Fruit fly (Drosophila melanogaster) whole organism, embryonic: ENCODE measurements around the gene aru.

Experiments used
- Ada2b ChIP-seq: fragments of 200-800 bp; sonication (Bioruptor generic); IDR thresholded peaks from 2 replicates; pipeline ENCODE4 v1.3.6; 2022; ENCODE audit warnings: missing biosample characterization, missing genetic modification characterization
- BtbVII ChIP-seq: fragments of 200-800 bp; sonication (Bioruptor generic); optimal IDR thresholded peaks from 3 replicates; lab custom pipeline; 2017; ENCODE audit warnings: missing biosample characterization, mild to moderate bottlenecking, missing genetic modification characterization
- CG10543 ChIP-seq: fragments of 200-800 bp; sonication (Bioruptor generic); optimal IDR thresholded peaks from 3 replicates; lab custom pipeline; 2017; ENCODE audit warnings: missing biosample characterization, mild to moderate bottlenecking, missing genetic modification characterization, moderate library complexity
- CG10654 ChIP-seq: fragments of 200-800 bp; sonication (Bioruptor generic); optimal IDR thresholded peaks from 2 replicates; lab custom pipeline; 2016; ENCODE audit warnings: missing biosample characterization, missing genetic modification characterization
- CG11093 ChIP-seq: fragments of 200-800 bp; sonication (Bioruptor generic); IDR thresholded peaks from 3 replicates; pipeline ENCODE4 v1.3.6; 2022; ENCODE audit warnings: missing biosample characterization, missing genetic modification characterization
- CG11695 ChIP-seq: fragments of 200-800 bp; sonication (Bioruptor generic); IDR thresholded peaks from 3 replicates; pipeline ENCODE4 v1.3.6; 2022; ENCODE audit warnings: missing biosample characterization, missing genetic modification characterization
- CG12744 ChIP-seq: fragments of 200-800 bp; sonication (Bioruptor generic); optimal IDR thresholded peaks from 2 replicates; lab custom pipeline; 2016; ENCODE audit warnings: missing biosample characterization, missing genetic modification characterization
- CG12769 ChIP-seq: fragments of 200-800 bp; sonication (Bioruptor generic); optimal IDR thresholded peaks from 2 replicates; lab custom pipeline; 2019; ENCODE audit warnings: missing biosample characterization, mild to moderate bottlenecking, missing genetic modification characterization, moderate library complexity
- CG13424 ChIP-seq: fragments of 200-800 bp; sonication (Bioruptor generic); optimal IDR thresholded peaks from 2 replicates; lab custom pipeline; 2019; ENCODE audit warnings: missing biosample characterization, mild to moderate bottlenecking, missing genetic modification characterization, moderate library complexity
- CG14965 ChIP-seq: fragments of 200-800 bp; sonication (Bioruptor generic); optimal IDR thresholded peaks from 2 replicates; lab custom pipeline; 2016; ENCODE audit warnings: missing biosample characterization, missing genetic modification characterization, borderline replicate concordance
- CG15696 ChIP-seq: fragments of 200-800 bp; sonication (Bioruptor generic); optimal IDR thresholded peaks from 2 replicates; lab custom pipeline; 2019; ENCODE audit warnings: missing biosample characterization, mild to moderate bottlenecking, missing genetic modification characterization, moderate library complexity
- CG17186 ChIP-seq: fragments of 200-800 bp; sonication (Bioruptor generic); optimal IDR thresholded peaks from 3 replicates; lab custom pipeline; 2017; ENCODE audit warnings: missing biosample characterization, missing genetic modification reagents, missing genetic modification characterization
- CG2116 ChIP-seq: fragments of 200-800 bp; sonication (Bioruptor generic); optimal IDR thresholded peaks from 3 replicates; lab custom pipeline; 2018; ENCODE audit warnings: missing biosample characterization, mild to moderate bottlenecking, missing genetic modification characterization
- CG2202 ChIP-seq: fragments of 200-800 bp; sonication (Bioruptor generic); optimal IDR thresholded peaks from 2 replicates; lab custom pipeline; 2018; ENCODE audit warnings: missing biosample characterization, mild to moderate bottlenecking, missing genetic modification characterization
- CG30403 ChIP-seq: fragments of 200-800 bp; sonication (Bioruptor generic); optimal IDR thresholded peaks from 3 replicates; lab custom pipeline; 2016; ENCODE audit warnings: missing biosample characterization, missing genetic modification characterization
- CG31365 ChIP-seq: fragments of 200-800 bp; sonication (Bioruptor generic); optimal IDR thresholded peaks from 2 replicates; lab custom pipeline; 2018; ENCODE audit warnings: missing biosample characterization, mild to moderate bottlenecking, missing genetic modification characterization
- CG3995 ChIP-seq: fragments of 200-800 bp; sonication (Bioruptor generic); optimal IDR thresholded peaks from 3 replicates; lab custom pipeline; 2016; ENCODE audit warnings: missing biosample characterization, missing genetic modification characterization
- CG5180 ChIP-seq: fragments of 200-800 bp; sonication (Bioruptor generic); optimal IDR thresholded peaks from 3 replicates; lab custom pipeline; 2017; ENCODE audit warnings: missing biosample characterization, missing genetic modification characterization, mild to moderate bottlenecking, moderate library complexity, missing genetic modification reagents
- CG7556 ChIP-seq: fragments of 200-800 bp; sonication (Bioruptor generic); optimal IDR thresholded peaks from 2 replicates; lab custom pipeline; 2017; ENCODE audit warnings: missing biosample characterization, mild to moderate bottlenecking, missing genetic modification characterization
- CG7963 ChIP-seq: fragments of 200-800 bp; sonication (Bioruptor generic); IDR thresholded peaks from 3 replicates; pipeline ENCODE4 v1.3.6; 2022; ENCODE audit warnings: missing biosample characterization, missing genetic modification characterization; ENCODE audit not compliant: partially characterized antibody
- CG8281 ChIP-seq: fragments of 200-800 bp; sonication (Bioruptor generic); optimal IDR thresholded peaks from 2 replicates; lab custom pipeline; 2018; ENCODE audit warnings: missing biosample characterization, mild to moderate bottlenecking, missing genetic modification characterization, moderate library complexity
- CkIIα-i1 ChIP-seq: fragments of 200-800 bp; sonication (Bioruptor generic); IDR thresholded peaks from 2 replicates; pipeline ENCODE4 v1.3.6; 2022; ENCODE audit warnings: missing biosample characterization, missing genetic modification characterization
- D19B ChIP-seq: fragments of 200-800 bp; sonication (Bioruptor generic); optimal IDR thresholded peaks from 2 replicates; lab custom pipeline; 2017; ENCODE audit warnings: missing biosample characterization, mild to moderate bottlenecking, missing genetic modification characterization
- Dad ChIP-seq: fragments of 200-800 bp; sonication (Bioruptor generic); optimal IDR thresholded peaks from 3 replicates; lab custom pipeline; 2016; ENCODE audit warnings: missing biosample characterization, missing genetic modification characterization
- Fer2 ChIP-seq: fragments of 200-800 bp; sonication (Bioruptor generic); optimal IDR thresholded peaks from 2 replicates; lab custom pipeline; 2018; ENCODE audit warnings: missing biosample characterization, mild to moderate bottlenecking, missing genetic modification characterization, moderate library complexity
- Hr78 ChIP-seq, 2 experiments: fragments of 200-800 bp in 1 of 2; fragments of >200 bp in 1 of 2; sonication (Bioruptor generic) in 1 of 2; optimal IDR thresholded peaks; 2 replicates each; lab custom pipeline; 2017 to 2019; ENCODE audit warnings: missing biosample characterization in 2 of 2, missing genetic modification characterization in 2 of 2, mild to moderate bottlenecking in 1 of 2, moderate library complexity in 1 of 2
- NC2β ChIP-seq: fragments of 200-800 bp; sonication (Bioruptor generic); optimal IDR thresholded peaks from 2 replicates; lab custom pipeline; 2016; ENCODE audit warnings: missing biosample characterization, missing genetic modification characterization
- Oaz ChIP-seq: fragments of 200-800 bp; sonication (Bioruptor generic); IDR thresholded peaks from 2 replicates; pipeline ENCODE4 v1.3.6; 2022; ENCODE audit warnings: missing biosample characterization, missing genetic modification characterization
- Optix ChIP-seq: fragments of 200-800 bp; sonication (Bioruptor generic); IDR thresholded peaks from 3 replicates; pipeline ENCODE4 v1.3.6; 2022; ENCODE audit warnings: missing biosample characterization, missing genetic modification characterization
- Pdp1 ChIP-seq, 2 experiments: fragments of 200-800 bp; sonication (Bioruptor generic); optimal IDR thresholded peaks; 3 replicates each; lab custom pipeline; 2016; ENCODE audit warnings: missing biosample characterization in 2 of 2, missing genetic modification characterization in 2 of 2, mild to moderate bottlenecking in 1 of 2, moderate library complexity in 1 of 2
- Xrp1 ChIP-seq: fragments of 200-800 bp; sonication (Bioruptor generic); IDR thresholded peaks from 2 replicates; pipeline ENCODE4 v1.3.6; 2022; ENCODE audit warnings: missing biosample characterization, missing genetic modification characterization
- aop ChIP-seq: fragments of 200-800 bp; sonication (Bioruptor generic); IDR thresholded peaks from 2 replicates; pipeline ENCODE4 v1.3.6; 2022; ENCODE audit warnings: missing biosample characterization, missing genetic modification characterization
- az2 ChIP-seq: fragments of 200-800 bp; sonication (Bioruptor generic); optimal IDR thresholded peaks from 3 replicates; lab custom pipeline; 2016; ENCODE audit warnings: missing biosample characterization, missing genetic modification characterization
- btn ChIP-seq: fragments of 200-800 bp; sonication (Bioruptor generic); optimal IDR thresholded peaks from 2 replicates; lab custom pipeline; 2016; ENCODE audit warnings: missing biosample characterization, missing genetic modification characterization
- cad ChIP-seq: fragments of >200 bp; optimal IDR thresholded peaks from 2 replicates; lab custom pipeline; 2017; ENCODE audit warnings: missing biosample characterization, missing genetic modification characterization
- dpn ChIP-seq, 2 experiments: fragments of 200-800 bp; sonication (Bioruptor generic); optimal IDR thresholded peaks; 3 replicates each; lab custom pipeline; 2016; ENCODE audit warnings: missing biosample characterization in 2 of 2, missing genetic modification characterization in 2 of 2
- dysf ChIP-seq: fragments of 200-800 bp; sonication (Bioruptor generic); IDR thresholded peaks from 3 replicates; pipeline ENCODE4 v1.3.6; 2022; ENCODE audit warnings: missing biosample characterization, missing genetic modification characterization
- ftz-f1 ChIP-seq: fragments of 200-800 bp; sonication (Bioruptor generic); optimal IDR thresholded peaks from 2 replicates; lab custom pipeline; 2016; ENCODE audit warnings: missing biosample characterization, missing genetic modification characterization
- gfzf ChIP-seq: fragments of 200-800 bp; sonication (Bioruptor generic); optimal IDR thresholded peaks from 2 replicates; lab custom pipeline; 2016; ENCODE audit warnings: missing biosample characterization, mild to moderate bottlenecking, missing genetic modification characterization, moderate library complexity
- lmd ChIP-seq: fragments of 200-800 bp; sonication (Bioruptor generic); IDR thresholded peaks from 2 replicates; pipeline ENCODE4 v1.3.6; 2022; ENCODE audit warnings: missing biosample characterization, missing genetic modification characterization
- luna ChIP-seq: fragments of 200-800 bp; sonication (Bioruptor generic); optimal IDR thresholded peaks from 2 replicates; lab custom pipeline; 2016; ENCODE audit warnings: missing biosample characterization, missing genetic modification characterization
- org-1 ChIP-seq: fragments of 200-800 bp; sonication (Bioruptor generic); optimal IDR thresholded peaks from 2 replicates; lab custom pipeline; 2017; ENCODE audit warnings: missing biosample characterization, missing genetic modification characterization
- pho ChIP-seq: fragments of 200-800 bp; sonication (Bioruptor generic); optimal IDR thresholded peaks from 2 replicates; lab custom pipeline; 2016; ENCODE audit warnings: missing biosample characterization, missing genetic modification characterization
- ro ChIP-seq: fragments of 200-800 bp; sonication (Bioruptor generic); IDR thresholded peaks from 2 replicates; pipeline ENCODE4 v1.3.6; 2022; ENCODE audit warnings: missing biosample characterization, missing genetic modification characterization
- sc ChIP-seq, 3 experiments: fragments of >200 bp in 2 of 3; fragments of 200-800 bp in 1 of 3; sonication (Bioruptor generic) in 1 of 3; optimal IDR thresholded peaks; 2 replicates in 2 of 3; 3 replicates in 1 of 3; lab custom pipeline; 2017; ENCODE audit warnings: mild to moderate bottlenecking in 1 of 3, missing biosample characterization in 1 of 3, missing genetic modification characterization in 1 of 3, missing genetic modification reagents in 1 of 3
- slbo ChIP-seq: fragments of 200-800 bp; sonication (Bioruptor generic); IDR thresholded peaks from 2 replicates; pipeline ENCODE4 v1.3.6; 2022; ENCODE audit warnings: missing biosample characterization, missing genetic modification characterization
- slou ChIP-seq: fragments of 200-800 bp; sonication (Bioruptor generic); optimal IDR thresholded peaks from 3 replicates; lab custom pipeline; 2016; ENCODE audit warnings: missing biosample characterization, missing genetic modification characterization
- stc ChIP-seq: fragments of 200-800 bp; sonication (Bioruptor generic); IDR thresholded peaks from 2 replicates; pipeline ENCODE4 v1.3.6; 2022; ENCODE audit warnings: missing biosample characterization, missing genetic modification characterization
- wdn ChIP-seq: fragments of 200-800 bp; sonication (Bioruptor generic); IDR thresholded peaks from 2 replicates; pipeline ENCODE4 v1.3.6; 2022; ENCODE audit warnings: missing biosample characterization, missing genetic modification characterization

The aru gene

dm6 chr2L:845341-846004 is 22.7 kb downstream of the aru start (continued):
- TF ChIP-seq CG7556 (GFP tag; lab: Kevin White, UChicago) (peak; percentile 82), Hr78 (GFP tag; optimal IDR thresholded peaks at IDR 0.05; lab: Kevin White, UChicago) (peak in 1 of 2 experiments; percentile 26), pho (GFP tag; lab: Kevin White, UChicago) (peak; percentile 85), CkIIα-i1 (0 out of 2 replicates have a peak, but pooled peaks have one; percentile 33), ro (GFP tag; lab: Robert Waterston, UW) (peak; percentile 78), CG15696 (tag; lab: Kevin White, UChicago) (peak; percentile 31), Fer2 (tag; lab: Kevin White, UChicago) (peak; percentile 65), CG11093 (peak; percentile 87; the same call in 2 of the 3 replicates), CG30403 (GFP tag; lab: Kevin White, UChicago) (peak; percentile 84), CG12744 (peak; percentile 78), Xrp1 (GFP tag; lab: Robert Waterston, UW) (peak; percentile 89), dysf (peak; percentile 94), lmd (GFP tag; lab: Robert Waterston, UW) (peak; percentile 93), CG8281 (tag; lab: Kevin White, UChicago) (peak; percentile 70), Pdp1 (GFP tag; optimal IDR thresholded peaks at IDR 0.05; lab: Kevin White, UChicago) (peak; percentile 79 to 87), sc (optimal IDR thresholded peaks at IDR 0.05; lab: Kevin White, UChicago) (no peak), sc (GFP tag; optimal IDR thresholded peaks at IDR 0.05; lab: Kevin White, UChicago) (peak; percentile 62), btn (GFP tag; lab: Kevin White, UChicago) (peak; percentile 83), Dad (peak; percentile 77), CG7963 (GFP tag; lab: Robert Waterston, UW) (no peak), CG10654 (GFP tag; lab: Kevin White, UChicago) (peak; percentile 80), Ada2b (peak; percentile 88), slbo (GFP tag; lab: Robert Waterston, UW) (peak; percentile 94), CG2116 (peak; percentile 21), az2 (peak; percentile 86), CG2202 (tag; lab: Kevin White, UChicago) (peak; percentile 37), BtbVII (GFP tag; lab: Kevin White, UChicago) (peak; percentile 75), Optix (peak; percentile 88), org-1 (GFP tag; lab: Kevin White, UChicago) (peak; percentile 81), dpn (GFP tag; optimal IDR thresholded peaks at IDR 0.05; lab: Kevin White, UChicago) (peak; percentile 86 to 93), wdn (GFP tag; lab: Robert Waterston, UW) (peak; percentile 81), CG5180 (GFP tag; lab: Kevin White, UChicago) (peak; percentile 77), ftz-f1 (peak; percentile 24), NC2β (GFP tag; lab: Kevin White, UChicago) (peak; percentile 59), CG13424 (tag; lab: Kevin White, UChicago) (peak; percentile 91), Oaz (peak; percentile 75), CG12769 (peak; percentile 95), D19B (GFP tag; lab: Kevin White, UChicago) (peak; percentile 59), CG31365 (tag; lab: Kevin White, UChicago) (peak; percentile 76), cad (GFP tag; lab: Kevin White, UChicago) (no peak), gfzf (GFP tag; lab: Kevin White, UChicago) (no peak), CG3995 (peak; percentile 31), CG10543 (GFP tag; lab: Kevin White, UChicago) (peak; percentile 62), stc (peak; percentile 88), slou (GFP tag; lab: Kevin White, UChicago) (peak; percentile 44), CG17186 (GFP tag; lab: Kevin White, UChicago) (peak; percentile 54), CG14965 (GFP tag; lab: Kevin White, UChicago) (peak; percentile 35), aop (GFP tag; lab: Robert Waterston, UW) (peak; percentile 67; the same call in 1 of the 2 replicates), luna (peak; percentile 26), CG11695 (peak; percentile 83)
